Worm (Caenorhabditis elegans) whole organism, L4/young adult: ENCODE measurements around the gene E04F6.8.

Experiments
- W03F9.2 ChIP-seq: fragments of 150-350 bp; optimal IDR thresholded peaks from 2 replicates; lab custom pipeline; 2014; ENCODE audit warnings: missing biosample characterization, missing genetic modification characterization
- dao-5 ChIP-seq: sonication (generic microtip); optimal IDR thresholded peaks from 2 replicates; lab custom pipeline; 2016; ENCODE audit warnings: missing genotype, missing genetic modification characterization, moderate library complexity, missing compliant biosample characterization
- him-1 ChIP-seq: sonication (generic microtip); optimal IDR thresholded peaks from 2 replicates; lab custom pipeline; 2016; ENCODE audit warnings: missing genotype, missing genetic modification reagents, missing genetic modification characterization, missing compliant biosample characterization

DNA sequence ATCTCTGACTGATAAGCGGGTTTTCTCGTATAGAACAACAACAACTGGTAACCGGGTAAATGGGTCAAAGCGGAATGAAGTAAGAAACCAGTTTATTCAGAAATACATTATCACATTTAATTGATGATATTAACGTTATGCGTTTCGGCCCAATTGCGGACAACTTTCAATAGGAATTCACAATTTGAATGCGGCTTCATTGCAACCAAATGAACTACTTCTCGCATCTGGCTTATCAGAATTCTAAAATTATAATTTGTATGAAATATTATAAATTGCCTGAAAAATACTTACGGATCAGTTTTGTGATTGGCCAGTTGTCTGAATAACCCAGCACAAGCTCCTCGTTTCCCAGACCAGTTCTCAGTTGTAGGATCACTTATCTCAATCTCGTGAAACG is 42.5 kb downstream of the E04F6.8 start, which contains the start of gene col-36:
- TF ChIP-seq him-1 (tag; lab: Kevin White, UChicago) (no peak), dao-5 (tag; lab: Kevin White, UChicago) (no peak), W03F9.2 (tag; lab: Kevin White, UChicago) (no peak)
